Worm (Caenorhabditis elegans): ENCODE measurements around the gene Y49E10.29.

The Y49E10.29 gene

ce11 chrIII:12439056-12439455, 29.9 kb upstream of the Y49E10.29 start:
- TF ChIP-seq aly-2 (tag; optimal IDR thresholded peaks at IDR 0.05) (no peak), elt-3 (tag; optimal IDR thresholded peaks at IDR 0.05) (no peak), fos-1 (tag; optimal IDR thresholded peaks at IDR 0.05) (no peak), nhr-11 (tag; optimal IDR thresholded peaks at IDR 0.05) (no peak)

- TF ChIP-seq alr-1 (tag; optimal IDR thresholded peaks at IDR 0.05) (no peak), ztf-1 (GFP tag; conservative IDR thresholded peaks at IDR 0.05) (no peak), mdl-1 (tag; optimal IDR thresholded peaks at IDR 0.05) (no peak), nhr-12 (tag; optimal IDR thresholded peaks at IDR 0.05) (no peak), nhr-11 (tag; optimal IDR thresholded peaks at IDR 0.05) (no peak), crh-2 (tag; optimal IDR thresholded peaks at IDR 0.05) (no peak)
Measured at ce11 chrIII:12443880-12444279, 25.1 kb upstream of the Y49E10.29 start.

- peak; percentile 37 for TF ChIP-seq sma-9 (GFP tag; optimal IDR thresholded peaks at IDR 0.05)
- TF ChIP-seq sma-9 (tag; optimal IDR thresholded peaks at IDR 0.05): no peak
- TF ChIP-seq C34F6.9 (tag; optimal IDR thresholded peaks at IDR 0.05): no peak
- no peak for TF ChIP-seq dmd-4 (tag; optimal IDR thresholded peaks at IDR 0.05)
- peak; percentile 28 for TF ChIP-seq fos-1 (tag; optimal IDR thresholded peaks at IDR 0.05)
- TF ChIP-seq nhr-129 (tag; optimal IDR thresholded peaks at IDR 0.05): no peak
Measured at ce11 chrIII:12445223-12445622, 23.7 kb upstream of the Y49E10.29 start.

ce11 chrIII:12445991-12446502, 22.9 kb upstream of the Y49E10.29 start, which contains the start of gene Y49E10.18:
Y49E10.18 (minus strand) TSS chrIII:12446106.
- no peak for TF ChIP-seq nhr-11 (tag; optimal IDR thresholded peaks at IDR 0.05)
- TF ChIP-seq fos-1 (tag; optimal IDR thresholded peaks at IDR 0.05): peak; percentile 61
- TF ChIP-seq sma-9 (GFP tag; optimal IDR thresholded peaks at IDR 0.05): peak; percentile 66
- TF ChIP-seq sma-9 (tag; optimal IDR thresholded peaks at IDR 0.05): no peak

ce11 chrIII:12447563-12447962, 21.4 kb upstream of the Y49E10.29 start:
- TF ChIP-seq lsy-2 (tag; optimal IDR thresholded peaks at IDR 0.05): peak in 1 of 2 experiments; percentile 18

- TF ChIP-seq ztf-11 (tag; optimal IDR thresholded peaks at IDR 0.05) (no peak), nhr-77 (tag; optimal IDR thresholded peaks at IDR 0.05) (no peak), gmeb-1 (tag; optimal IDR thresholded peaks at IDR 0.05) (peak; percentile 79), nhr-25 (tag; optimal IDR thresholded peaks at IDR 0.05) (peak; percentile 67), mab-5 (tag; optimal IDR thresholded peaks at IDR 0.05) (peak; percentile 45), crh-2 (tag; optimal IDR thresholded peaks at IDR 0.05) (peak; percentile 53), nhr-21 (tag; optimal IDR thresholded peaks at IDR 0.05) (peak; percentile 27), ceh-16 (tag; optimal IDR thresholded peaks at IDR 0.05) (no peak), ceh-82 (tag; optimal IDR thresholded peaks at IDR 0.05) (no peak), lsy-2 (tag; optimal IDR thresholded peaks at IDR 0.05) (peak; percentile 45 to 85), lin-39 (tag; optimal IDR thresholded peaks at IDR 0.05) (no peak), sma-3 (GFP tag; optimal IDR thresholded peaks at IDR 0.05) (peak; percentile 75), ZK546.5 (tag; optimal IDR thresholded peaks at IDR 0.05) (no peak), sma-9 (GFP tag; optimal IDR thresholded peaks at IDR 0.05) (peak; percentile 34), sma-9 (tag; optimal IDR thresholded peaks at IDR 0.05) (no peak), fos-1 (tag; optimal IDR thresholded peaks at IDR 0.05) (no peak), mbf-1 (tag; optimal IDR thresholded peaks at IDR 0.05) (no peak), nhr-129 (tag; optimal IDR thresholded peaks at IDR 0.05) (peak; percentile 60), lin-11 (tag; optimal IDR thresholded peaks at IDR 0.05) (peak; percentile 46), nhr-12 (tag; optimal IDR thresholded peaks at IDR 0.05) (no peak), blmp-1 (tag; optimal IDR thresholded peaks at IDR 0.05; ENCODE audit: insufficient read depth) (peak; percentile 50), egl-27 (tag; optimal IDR thresholded peaks at IDR 0.05) (no peak), R02D3.7 (tag; optimal IDR thresholded peaks at IDR 0.05) (no peak), C34F6.9 (tag; optimal IDR thresholded peaks at IDR 0.05) (peak; percentile 70), snpc-4 (tag; optimal IDR thresholded peaks at IDR 0.05) (peak; percentile 37), Y55F3AM.14 (GFP tag; optimal IDR thresholded peaks at IDR 0.05) (no peak), nhr-10 (tag; optimal IDR thresholded peaks at IDR 0.05) (no peak), skn-1 (tag; optimal IDR thresholded peaks at IDR 0.05) (no peak), unc-62 (GFP tag; optimal IDR thresholded peaks at IDR 0.05) (no peak), peb-1 (tag; optimal IDR thresholded peaks at IDR 0.05) (no peak), dmd-4 (tag; optimal IDR thresholded peaks at IDR 0.05) (no peak), F13H6.1 (tag; optimal IDR thresholded peaks at IDR 0.05) (peak; percentile 43), unc-55 (GFP tag; optimal IDR thresholded peaks at IDR 0.05) (peak; percentile 88), lin-13 (GFP tag; optimal IDR thresholded peaks at IDR 0.05) (peak; percentile 82)
Measured at ce11 chrIII:12453315-12453714, 15.7 kb upstream of the Y49E10.29 start, which contains the start of gene ani-1. ani-1 (minus strand) TSS chrIII:12453375.
